Worm (Caenorhabditis elegans) whole organism, late embryonic: ENCODE measurements around the gene stc-1.

ENCODE experiments used
- F13H6.1 ChIP-seq: sonication (generic microtip); optimal IDR thresholded peaks from 2 replicates; lab custom pipeline; 2016; ENCODE audit warnings: missing genetic modification characterization, missing compliant biosample characterization
- T23F11.4 ChIP-seq: fragments of 200-800 bp; sonication (Bioruptor generic); optimal IDR thresholded peaks from 2 replicates; lab custom pipeline; 2018; ENCODE audit warnings: mild to moderate bottlenecking, missing genetic modification characterization, missing compliant biosample characterization
- ahr-1 ChIP-seq: sonication (generic microtip); optimal IDR thresholded peaks from 2 replicates; lab custom pipeline; 2016; ENCODE audit warnings: missing genetic modification characterization, missing compliant biosample characterization
- ama-1 ChIP-seq: fragments of 150-350 bp; optimal IDR thresholded peaks from 2 replicates; lab custom pipeline; 2014
- ceh-14 ChIP-seq: sonication (generic microtip); optimal IDR thresholded peaks from 2 replicates; lab custom pipeline; 2016; ENCODE audit warnings: missing genotype, missing genetic modification characterization, missing compliant biosample characterization
- ceh-18 ChIP-seq: sonication (generic microtip); optimal IDR thresholded peaks from 2 replicates; lab custom pipeline; 2016; ENCODE audit warnings: missing genetic modification characterization, missing compliant biosample characterization
- ceh-2 ChIP-seq: sonication (generic microtip); optimal IDR thresholded peaks from 2 replicates; lab custom pipeline; 2016; ENCODE audit warnings: missing genotype, missing genetic modification characterization, missing compliant biosample characterization
- ceh-22 ChIP-seq: sonication (generic microtip); optimal IDR thresholded peaks from 2 replicates; lab custom pipeline; 2017; ENCODE audit warnings: missing biosample characterization, missing genetic modification characterization
- ceh-31 ChIP-seq: sonication (generic microtip); optimal IDR thresholded peaks from 2 replicates; lab custom pipeline; 2016; ENCODE audit warnings: missing genetic modification characterization, missing compliant biosample characterization
- ceh-34 ChIP-seq: sonication (generic microtip); optimal IDR thresholded peaks from 2 replicates; lab custom pipeline; 2016; ENCODE audit warnings: mild to moderate bottlenecking, missing genetic modification characterization, missing compliant biosample characterization
- ceh-48 ChIP-seq: sonication (generic microtip); optimal IDR thresholded peaks from 2 replicates; lab custom pipeline; 2016; ENCODE audit warnings: missing genetic modification characterization, inconsistent platforms, missing compliant biosample characterization
- ceh-6 ChIP-seq: fragments of 200-800 bp; sonication (Bioruptor generic); optimal IDR thresholded peaks from 2 replicates; lab custom pipeline; 2018; ENCODE audit warnings: mild to moderate bottlenecking, missing genetic modification characterization, missing compliant biosample characterization
- ceh-9 ChIP-seq: sonication (generic microtip); optimal IDR thresholded peaks from 2 replicates; lab custom pipeline; 2016; ENCODE audit warnings: mild to moderate bottlenecking, missing genetic modification characterization, inconsistent platforms, missing compliant biosample characterization
- che-1 ChIP-seq: sonication (generic microtip); optimal IDR thresholded peaks from 2 replicates; lab custom pipeline; 2016; ENCODE audit warnings: mild to moderate bottlenecking, missing genetic modification characterization, missing compliant biosample characterization
- elt-2 ChIP-seq: sonication (generic microtip); optimal IDR thresholded peaks from 2 replicates; lab custom pipeline; 2016; ENCODE audit warnings: missing genetic modification reagents, missing genetic modification characterization, missing compliant biosample characterization
- elt-4 ChIP-seq: sonication (generic microtip); optimal IDR thresholded peaks from 2 replicates; lab custom pipeline; 2016; ENCODE audit warnings: missing genetic modification characterization, missing compliant biosample characterization
- ets-4 ChIP-seq: sonication (generic microtip); optimal IDR thresholded peaks from 2 replicates; lab custom pipeline; 2016; ENCODE audit warnings: missing genetic modification characterization, missing compliant biosample characterization
- eyg-1 ChIP-seq: sonication (generic microtip); optimal IDR thresholded peaks from 2 replicates; lab custom pipeline; 2016; ENCODE audit warnings: missing genotype, missing genetic modification characterization, missing compliant biosample characterization
- fax-1 ChIP-seq: sonication (generic microtip); optimal IDR thresholded peaks from 2 replicates; lab custom pipeline; 2016; ENCODE audit warnings: missing genotype, missing genetic modification characterization, missing compliant biosample characterization
- fkh-10 ChIP-seq: fragments of 150-350 bp; optimal IDR thresholded peaks from 2 replicates; lab custom pipeline; 2014; ENCODE audit warnings: missing biosample characterization, missing genetic modification reagents, missing genetic modification characterization
- hlh-13 ChIP-seq: fragments of 200-800 bp; sonication (Bioruptor generic); optimal IDR thresholded peaks from 2 replicates; lab custom pipeline; 2018; ENCODE audit warnings: mild to moderate bottlenecking, missing genetic modification characterization, missing compliant biosample characterization
- hlh-15 ChIP-seq: sonication (generic microtip); optimal IDR thresholded peaks from 2 replicates; lab custom pipeline; 2016; ENCODE audit warnings: missing genetic modification characterization, missing compliant biosample characterization
- hlh-6 ChIP-seq: sonication (generic microtip); optimal IDR thresholded peaks from 2 replicates; lab custom pipeline; 2016; ENCODE audit warnings: missing genotype, missing genetic modification characterization, missing compliant biosample characterization
- hlh-8 ChIP-seq: sonication (generic microtip); optimal IDR thresholded peaks from 2 replicates; lab custom pipeline; 2016; ENCODE audit warnings: missing genotype, missing genetic modification characterization, missing compliant biosample characterization
- madf-2 ChIP-seq: sonication (generic microtip); optimal IDR thresholded peaks from 2 replicates; lab custom pipeline; 2017; ENCODE audit warnings: missing genetic modification characterization, missing compliant biosample characterization
- mec-3 ChIP-seq: sonication (generic microtip); optimal IDR thresholded peaks from 2 replicates; lab custom pipeline; 2016; ENCODE audit warnings: borderline replicate concordance, missing genetic modification characterization, missing compliant biosample characterization
- odd-2 ChIP-seq: sonication (generic microtip); optimal IDR thresholded peaks from 2 replicates; lab custom pipeline; 2017; ENCODE audit warnings: antibody characterized with exemption, mild to moderate bottlenecking, missing genetic modification characterization, missing compliant biosample characterization
- pha-2 ChIP-seq: sonication (generic microtip); optimal IDR thresholded peaks from 2 replicates; lab custom pipeline; 2017; ENCODE audit warnings: mild to moderate bottlenecking, missing genetic modification characterization, missing compliant biosample characterization
- ref-2 ChIP-seq: sonication (generic microtip); optimal IDR thresholded peaks from 2 replicates; lab custom pipeline; 2016; ENCODE audit warnings: missing genetic modification characterization, missing compliant biosample characterization
- rnt-1 ChIP-seq: sonication (generic microtip); optimal IDR thresholded peaks from 2 replicates; lab custom pipeline; 2016; ENCODE audit warnings: missing genetic modification characterization, missing compliant biosample characterization
- sdc-2 ChIP-seq: sonication (generic microtip); optimal IDR thresholded peaks from 2 replicates; lab custom pipeline; 2016; ENCODE audit warnings: missing genotype, missing genetic modification characterization, missing compliant biosample characterization
- sox-2 ChIP-seq: fragments of 200-800 bp; sonication (Bioruptor generic); IDR thresholded peaks from 2 replicates; pipeline ENCODE4 v1.3.6; 2022; ENCODE audit warnings: missing genetic modification reagents, missing genetic modification characterization, missing compliant biosample characterization
- sox-4 ChIP-seq: sonication (generic microtip); optimal IDR thresholded peaks from 2 replicates; lab custom pipeline; 2017; ENCODE audit warnings: mild to moderate bottlenecking, missing genetic modification characterization, inconsistent platforms, missing compliant biosample characterization
- tbx-7 ChIP-seq: sonication (generic microtip); optimal IDR thresholded peaks from 2 replicates; lab custom pipeline; 2016; ENCODE audit warnings: missing genotype, missing genetic modification characterization, missing compliant biosample characterization
- ttx-3 ChIP-seq: sonication (generic microtip); optimal IDR thresholded peaks from 2 replicates; lab custom pipeline; 2016; ENCODE audit warnings: missing genetic modification reagents, missing genetic modification characterization, missing compliant biosample characterization
- unc-3 ChIP-seq, 2 experiments: fragments of 200-800 bp in 1 of 2; sonication (Bioruptor generic) in 1 of 2; sonication (generic microtip) in 1 of 2; conservative IDR thresholded peaks in 1 of 2; optimal IDR thresholded peaks in 1 of 2; 2 replicates each; pipeline versions ENCODE4 v1.3.6 to Lab custom; 2016 to 2022; ENCODE audit warnings: missing compliant biosample characterization in 2 of 2, missing genetic modification characterization in 2 of 2, missing genetic modification reagents in 1 of 2
- unc-42 ChIP-seq: sonication (generic microtip); optimal IDR thresholded peaks from 2 replicates; lab custom pipeline; 2016; ENCODE audit warnings: missing genotype, missing genetic modification characterization, missing compliant biosample characterization
- unc-55 ChIP-seq: sonication (generic microtip); optimal IDR thresholded peaks from 2 replicates; lab custom pipeline; 2017; ENCODE audit warnings: missing biosample characterization, missing genetic modification reagents, missing genetic modification characterization
- unc-86 ChIP-seq: sonication (generic microtip); optimal IDR thresholded peaks from 2 replicates; lab custom pipeline; 2016; ENCODE audit warnings: missing genetic modification characterization, missing compliant biosample characterization

The stc-1 gene

DNA sequence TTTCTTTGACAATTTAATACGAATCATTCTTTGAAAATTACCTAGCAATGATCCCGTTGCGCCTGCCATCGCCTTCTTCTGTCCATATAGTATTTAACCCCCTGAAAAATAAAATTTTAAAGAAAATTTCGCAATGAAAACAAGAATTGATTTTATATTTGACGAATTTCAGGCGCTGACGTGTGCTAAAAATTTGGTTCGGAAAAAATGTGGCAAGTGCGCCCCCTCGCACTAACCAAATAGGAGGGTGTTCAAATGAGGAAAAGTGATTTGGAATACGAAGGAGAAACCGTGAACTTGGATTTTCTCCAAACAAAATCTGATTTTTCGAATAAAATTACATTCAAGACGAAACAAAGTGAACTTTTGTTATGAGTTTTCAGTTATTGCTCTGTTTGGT is at the start of gene stc-1:
stc-1 (minus strand) TSS at position 101 of the 400 bp plus-strand sequence.
- TF ChIP-seq hlh-15 (tag; lab: Kevin White, UChicago) = no peak
- TF ChIP-seq ceh-22 (tag; lab: Kevin White, UChicago) = no peak
- TF ChIP-seq elt-2 (tag; lab: Kevin White, UChicago) = peak; percentile 3
- no peak for TF ChIP-seq unc-55 (GFP tag; lab: Kevin White, UChicago)
- no peak for TF ChIP-seq ceh-18 (tag; lab: Kevin White, UChicago)
- no peak for TF ChIP-seq F13H6.1 (tag; lab: Kevin White, UChicago)
- TF ChIP-seq sox-2 = no peak
- TF ChIP-seq ref-2 (tag; lab: Kevin White, UChicago) = no peak
- TF ChIP-seq, all 69 proteins: peak for 1

ce11 chrII:8612470-8612869 is 46.5 kb upstream of the stc-1 start, which contains the start of gene T22C8.1:
T22C8.1 (plus strand) TSS chrII:8612770.
- TF ChIP-seq hlh-8 (tag; lab: Kevin White, UChicago) = no peak
- TF ChIP-seq hlh-6 = no peak
- TF ChIP-seq che-1 = no peak
- no peak for TF ChIP-seq ceh-2 (tag; lab: Kevin White, UChicago)
- no peak for TF ChIP-seq ahr-1 (tag; lab: Kevin White, UChicago)
- TF ChIP-seq hlh-13 (GFP tag; lab: Kevin White, UChicago) = no peak
- no peak for TF ChIP-seq ceh-48
- TF ChIP-seq eyg-1 (tag; lab: Kevin White, UChicago) = no peak
- no peak for TF ChIP-seq pha-2 (tag; lab: Kevin White, UChicago)
- no peak for TF ChIP-seq elt-2 (tag; lab: Kevin White, UChicago)

ce11 chrII:8611330-8611729 is 45.4 kb upstream of the stc-1 start:
- no peak for TF ChIP-seq madf-2
- TF ChIP-seq unc-42 = peak; percentile 53

DNA sequence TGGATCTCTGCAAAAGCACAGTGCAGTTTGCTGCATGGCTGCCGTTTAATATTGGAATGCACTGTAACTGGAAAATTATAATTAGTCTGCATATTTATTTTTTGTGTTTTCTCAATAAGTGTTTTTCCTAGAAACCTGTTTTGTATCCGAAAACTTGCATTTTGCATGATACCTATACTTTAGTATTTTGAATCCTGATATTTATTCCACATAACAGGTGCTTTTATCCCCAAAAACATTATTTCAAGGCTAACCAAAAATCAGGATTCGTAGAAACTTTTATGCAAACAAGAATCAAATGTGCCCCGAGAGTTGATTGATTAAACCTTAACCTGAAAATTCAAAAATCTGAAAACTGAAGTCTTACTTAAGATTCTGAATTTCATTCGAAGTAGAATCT is 44.6 kb upstream of the stc-1 start:
- no peak for TF ChIP-seq ceh-31 (tag; lab: Kevin White, UChicago)
- no peak for TF ChIP-seq fkh-10
- no peak for TF ChIP-seq ceh-6 (GFP tag; lab: Kevin White, UChicago)
- no peak for TF ChIP-seq ttx-3 (tag; lab: Kevin White, UChicago)
- TF ChIP-seq fax-1 = no peak
- no peak for TF ChIP-seq ets-4 (tag; lab: Kevin White, UChicago)
- TF ChIP-seq unc-55 (GFP tag; lab: Kevin White, UChicago) = no peak
- TF ChIP-seq odd-2 (tag; lab: Kevin White, UChicago) = no peak
- TF ChIP-seq ama-1 = no peak
- no peak for TF ChIP-seq madf-2
- TF ChIP-seq hlh-6 = no peak
- TF ChIP-seq sdc-2 (tag; lab: Kevin White, UChicago) = no peak
- no peak for TF ChIP-seq mec-3 (tag; lab: Kevin White, UChicago)
- TF ChIP-seq tbx-7 (tag; lab: Kevin White, UChicago) = no peak
- no peak for TF ChIP-seq sox-2
- TF ChIP-seq, all 69 proteins: peak for 0

ce11 chrII:8610085-8610484 is 44.1 kb upstream of the stc-1 start, which contains the start of gene F28C6.9:
F28C6.9 (minus strand) TSS chrII:8610185.
- no peak for TF ChIP-seq sox-2
- TF ChIP-seq hlh-6 = no peak
- no peak for TF ChIP-seq sox-4 (tag; lab: Kevin White, UChicago)
- TF ChIP-seq rnt-1 (tag; lab: Kevin White, UChicago) = no peak
- TF ChIP-seq ceh-14 = no peak
- TF ChIP-seq unc-3 (GFP tag; conservative IDR thresholded peaks at IDR 0.05; lab: Robert Waterston, UW) = no peak
- no peak for TF ChIP-seq unc-3 (tag; optimal IDR thresholded peaks at IDR 0.05; lab: Kevin White, UChicago)
- TF ChIP-seq ceh-34 (tag; lab: Kevin White, UChicago) = no peak
- TF ChIP-seq ceh-2 (tag; lab: Kevin White, UChicago) = no peak
- no peak for TF ChIP-seq unc-86 (tag; lab: Kevin White, UChicago)
- TF ChIP-seq elt-2 (tag; lab: Kevin White, UChicago) = no peak
- TF ChIP-seq T23F11.4 (GFP tag; lab: Kevin White, UChicago) = no peak
- TF ChIP-seq elt-4 = no peak
- no peak for TF ChIP-seq ceh-9
- TF ChIP-seq, all 69 proteins: peak for 0
